Worm (Caenorhabditis elegans): Measurements from ENCODE around the gene ZK970.8.

ce11 chrII:10350487-10350886 is 41.0 kb downstream of the ZK970.8 start, which contains the start of gene C07E3.9:
- TF ChIP-seq eor-1 (tag; optimal IDR thresholded peaks at IDR 0.05) (no peak), sea-2 (GFP tag; optimal IDR thresholded peaks at IDR 0.05) (no peak), nhr-25 (tag; optimal IDR thresholded peaks at IDR 0.05) (no peak), ceh-9 (tag; optimal IDR thresholded peaks at IDR 0.05) (no peak), egl-27 (tag; optimal IDR thresholded peaks at IDR 0.05) (no peak), R02D3.7 (tag; optimal IDR thresholded peaks at IDR 0.05) (peak; percentile 1), unc-39 (tag; optimal IDR thresholded peaks at IDR 0.05) (no peak), ztf-4 (tag; optimal IDR thresholded peaks at IDR 0.05) (no peak), pha-4 (tag; optimal IDR thresholded peaks at IDR 0.05) (peak; percentile 39), elt-1 (tag; optimal IDR thresholded peaks at IDR 0.05) (no peak), nhr-237 (tag; optimal IDR thresholded peaks at IDR 0.05) (no peak), snpc-4 (tag; optimal IDR thresholded peaks at IDR 0.05) (no peak), ZK546.5 (tag; optimal IDR thresholded peaks at IDR 0.05) (no peak), unc-62 (GFP tag; optimal IDR thresholded peaks at IDR 0.05) (no peak)
